Worm (Caenorhabditis elegans) whole organism, mixed stage, embryonic: ENCODE measurements around the gene srh-290.

Experiments
- bed-3 ChIP-seq: fragments of 200-800 bp; sonication (Bioruptor generic); optimal IDR thresholded peaks from 3 replicates; lab custom pipeline; 2018; ENCODE audit warnings: mild to moderate bottlenecking, missing genetic modification characterization, moderate library complexity, missing compliant biosample characterization
- blmp-1 ChIP-seq: fragments of 150-350 bp; optimal IDR thresholded peaks from 2 replicates; lab custom pipeline; 2014; ENCODE audit warnings: missing biosample characterization, missing genetic modification characterization
- ceh-39 ChIP-seq: fragments of 150-350 bp; optimal IDR thresholded peaks from 2 replicates; lab custom pipeline; 2014; ENCODE audit warnings: missing biosample characterization, missing genetic modification characterization
- ceh-83 ChIP-seq: fragments of 200-800 bp; sonication (Bioruptor generic); optimal IDR thresholded peaks from 2 replicates; lab custom pipeline; 2018; ENCODE audit warnings: mild to moderate bottlenecking, missing genetic modification characterization, missing compliant biosample characterization
- ces-1 ChIP-seq: fragments of 150-350 bp; optimal IDR thresholded peaks from 2 replicates; lab custom pipeline; 2014; ENCODE audit warnings: missing biosample characterization, missing genetic modification reagents, missing genetic modification characterization
- cnd-1 ChIP-seq: fragments of 200-800 bp; sonication (Bioruptor generic); optimal IDR thresholded peaks from 2 replicates; lab custom pipeline; 2018; ENCODE audit warnings: mild to moderate bottlenecking, missing genetic modification characterization, missing compliant biosample characterization
- drap-1 ChIP-seq: fragments of 200-800 bp; sonication (Bioruptor generic); optimal IDR thresholded peaks from 3 replicates; lab custom pipeline; 2018; ENCODE audit warnings: mild to moderate bottlenecking, missing genetic modification characterization, missing compliant biosample characterization
- elt-1 ChIP-seq: sonication (generic microtip); optimal IDR thresholded peaks from 2 replicates; lab custom pipeline; 2017; ENCODE audit warnings: missing genetic modification characterization, mild to moderate bottlenecking, missing compliant biosample characterization, antibody characterized with exemption, moderate library complexity, borderline replicate concordance; ENCODE audit not compliant: insufficient read depth
- elt-3 ChIP-seq: fragments of 150-350 bp; optimal IDR thresholded peaks from 2 replicates; lab custom pipeline; 2014; ENCODE audit warnings: missing biosample characterization, missing genetic modification characterization
- flh-1 ChIP-seq: fragments of 200-800 bp; sonication (Bioruptor generic); optimal IDR thresholded peaks from 2 replicates; lab custom pipeline; 2018; ENCODE audit warnings: mild to moderate bottlenecking, missing genetic modification characterization, moderate library complexity, missing compliant biosample characterization
- ham-2 ChIP-seq: fragments of 200-800 bp; sonication (Bioruptor generic); optimal IDR thresholded peaks from 2 replicates; lab custom pipeline; 2018; ENCODE audit warnings: mild to moderate bottlenecking, missing genetic modification characterization, missing compliant biosample characterization
- hlh-1 ChIP-seq: fragments of 150-350 bp; optimal IDR thresholded peaks from 2 replicates; lab custom pipeline; 2014; ENCODE audit warnings: missing biosample characterization, missing genetic modification reagents, missing genetic modification characterization
- lin-13 ChIP-seq: fragments of 150-350 bp; optimal IDR thresholded peaks from 2 replicates; lab custom pipeline; 2014; ENCODE audit warnings: missing biosample characterization, missing genetic modification characterization
- lin-32 ChIP-seq: fragments of 200-800 bp; sonication (Bioruptor generic); optimal IDR thresholded peaks from 2 replicates; lab custom pipeline; 2018; ENCODE audit warnings: mild to moderate bottlenecking, missing genetic modification characterization, missing compliant biosample characterization
- lsy-2 ChIP-seq: fragments of 150-350 bp; optimal IDR thresholded peaks from 2 replicates; lab custom pipeline; 2014; ENCODE audit warnings: missing biosample characterization, missing genetic modification characterization
- mab-5 ChIP-seq: fragments of 150-350 bp; optimal IDR thresholded peaks from 2 replicates; lab custom pipeline; 2014; ENCODE audit warnings: missing biosample characterization, missing genetic modification characterization
- mep-1 ChIP-seq: fragments of 150-350 bp; optimal IDR thresholded peaks from 2 replicates; lab custom pipeline; 2017; ENCODE audit warnings: missing biosample characterization, missing genetic modification reagents, missing genetic modification characterization, inconsistent platforms
- mls-2 ChIP-seq: sonication (generic microtip); optimal IDR thresholded peaks from 2 replicates; lab custom pipeline; 2016; ENCODE audit warnings: mild to moderate bottlenecking, missing genetic modification characterization, moderate library complexity, missing compliant biosample characterization
- nhr-12 ChIP-seq: fragments of 150-350 bp; optimal IDR thresholded peaks from 2 replicates; lab custom pipeline; 2014; ENCODE audit warnings: missing biosample characterization, missing genetic modification characterization
- nhr-2 ChIP-seq: fragments of 150-350 bp; optimal IDR thresholded peaks from 2 replicates; lab custom pipeline; 2014; ENCODE audit warnings: missing biosample characterization, missing genetic modification characterization
- nhr-28 ChIP-seq: fragments of 150-350 bp; optimal IDR thresholded peaks from 2 replicates; lab custom pipeline; 2014; ENCODE audit warnings: missing biosample characterization, missing genetic modification characterization
- nhr-76 ChIP-seq: sonication (generic microtip); optimal IDR thresholded peaks from 2 replicates; lab custom pipeline; 2017; ENCODE audit warnings: missing biosample characterization, missing genetic modification characterization
- pha-4 ChIP-seq: fragments of 150-350 bp; optimal IDR thresholded peaks from 2 replicates; lab custom pipeline; 2018; ENCODE audit warnings: missing biosample characterization, missing genetic modification reagents, missing genetic modification characterization
- sem-2 ChIP-seq: fragments of 200-800 bp; sonication (Bioruptor generic); optimal IDR thresholded peaks from 2 replicates; lab custom pipeline; 2018; ENCODE audit warnings: mild to moderate bottlenecking, missing genetic modification characterization, missing compliant biosample characterization
- snpc-4 ChIP-seq: fragments of 150-350 bp; optimal IDR thresholded peaks from 2 replicates; lab custom pipeline; 2014; ENCODE audit warnings: missing biosample characterization, missing genetic modification characterization
- sptf-1 ChIP-seq: sonication (generic microtip); optimal IDR thresholded peaks from 2 replicates; lab custom pipeline; 2017; ENCODE audit warnings: mild to moderate bottlenecking, missing genetic modification characterization, moderate library complexity, missing compliant biosample characterization
- tbx-8 ChIP-seq: fragments of 200-800 bp; sonication (Bioruptor generic); optimal IDR thresholded peaks from 2 replicates; lab custom pipeline; 2018; ENCODE audit warnings: mild to moderate bottlenecking, missing genetic modification characterization, moderate library complexity, missing compliant biosample characterization
- unc-120 ChIP-seq: sonication (generic microtip); optimal IDR thresholded peaks from 2 replicates; lab custom pipeline; 2017; ENCODE audit warnings: missing genetic modification characterization, missing compliant biosample characterization; ENCODE audit not compliant: poor library complexity, severe bottlenecking
- unc-39 ChIP-seq: fragments of 150-350 bp; optimal IDR thresholded peaks from 2 replicates; lab custom pipeline; 2014; ENCODE audit warnings: missing biosample characterization, missing genetic modification characterization
- unc-62 ChIP-seq: fragments of 150-350 bp; optimal IDR thresholded peaks from 2 replicates; lab custom pipeline; 2014; ENCODE audit warnings: missing biosample characterization, missing genetic modification reagents, missing genetic modification characterization
- zip-8 ChIP-seq: fragments of 150-350 bp; optimal IDR thresholded peaks from 2 replicates; lab custom pipeline; 2014; ENCODE audit warnings: missing biosample characterization, missing genetic modification characterization

Gene srh-290

DNA sequence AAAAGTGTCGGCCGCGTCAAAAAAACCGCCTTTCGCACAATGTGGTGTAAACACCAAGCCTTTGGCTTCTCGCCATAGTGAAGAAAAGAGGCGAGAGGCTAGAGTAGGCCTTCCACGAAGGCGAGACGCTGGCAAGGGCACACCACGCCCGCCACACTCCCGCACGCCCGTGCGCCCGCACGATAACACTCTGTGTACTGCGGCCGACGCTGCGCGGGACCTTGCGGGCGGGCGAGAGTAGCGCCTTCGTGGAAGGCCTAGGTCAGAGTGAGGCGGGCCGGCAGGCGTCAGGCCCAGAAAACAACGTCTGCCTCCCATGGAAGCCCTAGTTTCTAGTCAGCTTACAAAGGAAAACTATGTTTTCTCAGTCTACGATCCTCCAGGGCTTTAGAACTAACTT lies 21.8 kb downstream of the srh-290 start:
- TF ChIP-seq lin-13 (tag; lab: Kevin White, UChicago) (no peak), ces-1 (GFP tag; lab: Kevin White, UChicago) (no peak), blmp-1 (tag; lab: Kevin White, UChicago) (no peak), lsy-2 (tag; lab: Kevin White, UChicago) (no peak), bed-3 (GFP tag; lab: Kevin White, UChicago) (no peak)

DNA sequence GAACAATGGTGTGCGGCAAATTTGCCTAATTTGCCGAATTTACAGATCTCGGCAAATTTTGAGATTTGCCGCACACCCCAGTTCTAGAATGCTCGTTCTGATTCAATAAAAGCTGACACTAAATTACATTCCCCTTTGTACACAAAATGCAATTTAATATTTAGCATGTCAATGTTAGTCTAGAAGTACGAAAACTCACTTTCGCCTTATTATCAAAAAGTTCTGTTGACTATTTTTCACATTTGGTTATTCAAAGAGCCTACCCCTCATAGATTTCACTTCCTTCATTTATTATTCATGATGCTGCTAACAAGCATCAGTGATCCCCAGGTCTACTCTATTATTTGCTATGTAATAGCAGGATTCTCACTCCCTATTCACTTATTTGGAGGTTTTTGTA lies 28.3 kb downstream of the srh-290 start, which contains the start of gene srh-298:
TSS of gene srh-298 (plus strand) at position 301 of the 400 bp plus-strand sequence.
- no peak for TF ChIP-seq nhr-28 (tag; lab: Kevin White, UChicago)
- no peak for TF ChIP-seq cnd-1 (tag; lab: Kevin White, UChicago)
- TF ChIP-seq lin-13 (tag; lab: Kevin White, UChicago), result no peak
- no peak for TF ChIP-seq sem-2
- TF ChIP-seq tbx-8 (GFP tag; lab: Kevin White, UChicago), result no peak

DNA sequence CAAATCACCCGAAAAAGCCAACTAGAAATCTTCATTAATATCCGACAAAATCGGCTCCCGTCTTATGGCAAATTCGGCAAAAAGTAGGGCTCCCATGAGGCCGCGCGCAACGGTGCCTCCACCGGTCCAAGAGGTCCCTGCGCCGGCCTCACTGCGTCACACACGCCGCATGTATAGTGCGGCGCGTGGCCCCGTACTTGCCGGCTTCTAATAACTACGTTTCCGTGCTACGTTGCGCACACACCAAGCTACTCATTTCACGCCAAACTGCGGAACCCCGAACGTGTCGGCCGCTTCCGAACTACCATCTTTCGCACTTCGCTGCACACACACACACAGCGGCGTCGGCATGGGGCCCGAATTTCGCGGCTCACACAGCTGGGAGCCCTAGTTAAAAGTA lies 29.4 kb downstream of the srh-290 start:
- no peak for TF ChIP-seq ceh-39 (tag; lab: Kevin White, UChicago)
- TF ChIP-seq nhr-12 (tag; lab: Kevin White, UChicago), result no peak
- no peak for TF ChIP-seq sem-2
- TF ChIP-seq bed-3 (GFP tag; lab: Kevin White, UChicago), result no peak
- TF ChIP-seq lsy-2 (tag; lab: Kevin White, UChicago), result no peak
- no peak for TF ChIP-seq ham-2 (GFP tag; lab: Kevin White, UChicago)
- TF ChIP-seq unc-39, result no peak
- TF ChIP-seq unc-120 (tag; lab: Kevin White, UChicago), result no peak
- TF ChIP-seq lin-32, result no peak
- TF ChIP-seq flh-1 (GFP tag; lab: Kevin White, UChicago), result no peak
- no peak for TF ChIP-seq mep-1 (tag; lab: Kevin White, UChicago)
- TF ChIP-seq nhr-2, result no peak
- no peak for TF ChIP-seq nhr-28 (tag; lab: Kevin White, UChicago)
- TF ChIP-seq drap-1 (GFP tag; lab: Kevin White, UChicago), result no peak
- no peak for TF ChIP-seq mls-2

DNA sequence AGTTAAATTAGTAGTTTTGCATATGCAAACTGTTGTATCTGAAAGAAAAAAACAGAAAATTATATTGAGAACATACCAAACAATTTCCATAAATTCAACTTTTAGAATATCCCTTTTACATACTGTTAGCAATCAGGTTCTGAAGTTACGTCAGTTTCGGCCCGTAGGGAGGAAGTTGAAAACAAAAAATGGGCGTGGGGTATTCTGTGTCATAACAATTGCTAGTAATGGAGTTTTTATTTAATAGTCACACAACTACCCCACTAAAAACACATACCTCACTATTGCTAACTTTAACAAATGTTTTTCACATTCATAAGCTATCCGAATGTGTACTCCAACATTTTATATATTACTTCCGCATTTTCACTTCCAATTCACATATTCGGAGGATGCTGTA lies 31.5 kb downstream of the srh-290 start, which contains the start of gene srh-300:
TSS of gene srh-300 (plus strand) at position 301 of the 400 bp plus-strand sequence.
- TF ChIP-seq mab-5 (tag; lab: Kevin White, UChicago) (no peak), sem-2 (no peak), ceh-39 (tag; lab: Kevin White, UChicago) (no peak), unc-39 (no peak), zip-8 (tag; lab: Kevin White, UChicago) (no peak), snpc-4 (tag; lab: Kevin White, UChicago) (no peak), ceh-83 (GFP tag; lab: Kevin White, UChicago) (no peak), bed-3 (GFP tag; lab: Kevin White, UChicago) (no peak), nhr-76 (no peak), cnd-1 (tag; lab: Kevin White, UChicago) (no peak), hlh-1 (tag; lab: Kevin White, UChicago) (no peak), lsy-2 (tag; lab: Kevin White, UChicago) (no peak), unc-120 (tag; lab: Kevin White, UChicago) (no peak), sptf-1 (no peak), ces-1 (GFP tag; lab: Kevin White, UChicago) (no peak), elt-1 (tag; lab: Kevin White, UChicago) (no peak), pha-4 (tag; lab: Kevin White, UChicago) (no peak)

DNA sequence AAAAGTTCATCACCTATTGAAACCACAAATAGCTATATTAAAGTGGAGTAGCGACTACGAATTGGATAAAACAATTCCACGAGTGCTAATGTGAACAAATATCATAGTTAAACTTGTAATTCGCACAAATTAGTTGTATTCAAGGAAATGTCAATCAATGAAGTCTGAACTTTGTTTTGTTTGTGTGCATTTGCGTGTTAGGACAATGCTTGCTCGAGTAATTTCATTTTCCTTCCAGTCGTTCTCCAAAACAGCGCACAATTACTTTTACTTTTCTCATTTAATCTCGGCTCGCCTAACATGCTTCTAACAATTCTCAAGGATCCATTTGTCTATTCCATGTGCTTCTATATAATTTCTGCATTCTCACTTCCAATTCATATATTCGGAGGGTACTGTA lies 34.3 kb downstream of the srh-290 start, which contains the start of gene srh-301:
TSS of gene srh-301 (plus strand) at position 301 of the 400 bp plus-strand sequence.
- no peak for TF ChIP-seq flh-1 (GFP tag; lab: Kevin White, UChicago)
- no peak for TF ChIP-seq mab-5 (tag; lab: Kevin White, UChicago)
- no peak for TF ChIP-seq ces-1 (GFP tag; lab: Kevin White, UChicago)
- TF ChIP-seq ham-2 (GFP tag; lab: Kevin White, UChicago), result no peak
- TF ChIP-seq unc-62 (GFP tag; lab: Kevin White, UChicago), result no peak
- TF ChIP-seq nhr-2, result no peak
- TF ChIP-seq elt-3 (tag; lab: Kevin White, UChicago), result no peak
- TF ChIP-seq snpc-4 (tag; lab: Kevin White, UChicago), result no peak
